Worm (Caenorhabditis elegans) whole organism, early embryonic: ENCODE results near the gene K12H4.5.

Experiments used
- ama-1 ChIP-seq: fragments of 150-350 bp; optimal IDR thresholded peaks from 2 replicates; lab custom pipeline; 2014
- ets-7 ChIP-seq: sonication (generic microtip); optimal IDR thresholded peaks from 2 replicates; lab custom pipeline; 2016; ENCODE audit warnings: missing genotype, missing genetic modification characterization, missing compliant biosample characterization
- scrt-1 ChIP-seq: fragments of 200-800 bp; sonication (Bioruptor generic); IDR thresholded peaks from 2 replicates; pipeline ENCODE4 v1.3.6; 2022; ENCODE audit warnings: missing genetic modification characterization, missing compliant biosample characterization

- no peak for TF ChIP-seq scrt-1 (GFP tag; lab: Robert Waterston, UW)
- TF ChIP-seq ets-7, result no peak
- TF ChIP-seq ama-1 (lab: Kevin White, UChicago), result no peak
Observed at ce11 chrIII:8063659-8064058, 19.4 kb downstream of the K12H4.5 start.
